Fruit fly (Drosophila melanogaster): ENCODE data around the gene CG9259.

dm6 chr2L:21109680-21110079 lies 20.5 kb downstream of the CG9259 start:
- TF ChIP-seq CG8478 (optimal IDR thresholded peaks at IDR 0.05) = no peak
- no peak for TF ChIP-seq CTCF (optimal IDR thresholded peaks at IDR 0.05)

All from S2 (cell line).